Fruit fly (Drosophila melanogaster) whole organism, prepupa: ENCODE measurements around the gene Ccm3.

Source experiments
- Blimp-1 ChIP-seq: fragments of 200-800 bp; sonication (Bioruptor generic); optimal IDR thresholded peaks from 3 replicates; lab custom pipeline; 2017; ENCODE audit warnings: missing biosample characterization, missing genetic modification characterization, mild to moderate bottlenecking, moderate library complexity, missing genetic modification reagents
- CG10631 ChIP-seq: fragments of 200-800 bp; sonication (Bioruptor generic); optimal IDR thresholded peaks from 2 replicates; lab custom pipeline; 2016; ENCODE audit warnings: missing biosample characterization, missing genetic modification characterization
- CG11294 ChIP-seq: fragments of 200-800 bp; sonication (Bioruptor generic); IDR thresholded peaks from 2 replicates; pipeline ENCODE4 v1.3.6; 2022; ENCODE audit warnings: missing biosample characterization, missing genetic modification characterization
- Eip93F ChIP-seq: fragments of 200-800 bp; sonication (Bioruptor generic); optimal IDR thresholded peaks from 2 replicates; lab custom pipeline; 2016; ENCODE audit warnings: missing biosample characterization, mild to moderate bottlenecking, missing genetic modification characterization
- Ets96B ChIP-seq: fragments of 200-800 bp; optimal IDR thresholded peaks from 2 replicates; lab custom pipeline; 2019; ENCODE audit warnings: missing biosample characterization, mild to moderate bottlenecking, missing genetic modification characterization, moderate library complexity
- OdsH ChIP-seq: fragments of 200-800 bp; sonication (Bioruptor generic); optimal IDR thresholded peaks from 3 replicates; lab custom pipeline; 2016; ENCODE audit warnings: missing biosample characterization, missing genetic modification characterization
- Smox ChIP-seq: fragments of 200-800 bp; sonication (Bioruptor generic); optimal IDR thresholded peaks from 3 replicates; lab custom pipeline; 2016; ENCODE audit warnings: missing biosample characterization, missing genetic modification characterization
- vri ChIP-seq: fragments of 200-800 bp; sonication (Bioruptor generic); optimal IDR thresholded peaks from 3 replicates; lab custom pipeline; 2016; ENCODE audit warnings: missing biosample characterization, mild to moderate bottlenecking, missing genetic modification characterization

dm6 chr3R:15342432-15342925, 29.3 kb upstream of the Ccm3 start:
- TF ChIP-seq Smox (GFP tag; lab: Kevin White, UChicago) (no peak), Ets96B (tag; lab: Kevin White, UChicago) (no peak), Blimp-1 (peak; percentile 75), CG10631 (GFP tag; lab: Kevin White, UChicago) (no peak), OdsH (GFP tag; lab: Kevin White, UChicago) (no peak), Eip93F (no peak), CG11294 (GFP tag; lab: Robert Waterston, UW) (peak; percentile 21; the same call in 1 of the 2 replicates), vri (GFP tag; lab: Kevin White, UChicago) (no peak)
